Fruit fly (Drosophila melanogaster) S2 (cell line): ENCODE measurements around the gene CG11313.

Experiments used
- CG8478 ChIP-seq: fragments of >200 bp; optimal IDR thresholded peaks from 2 replicates; lab custom pipeline; 2018
- CTCF ChIP-seq, 2 experiments: fragments of >200 bp; optimal IDR thresholded peaks; 2 replicates each; lab custom pipeline; 2018

DNA sequence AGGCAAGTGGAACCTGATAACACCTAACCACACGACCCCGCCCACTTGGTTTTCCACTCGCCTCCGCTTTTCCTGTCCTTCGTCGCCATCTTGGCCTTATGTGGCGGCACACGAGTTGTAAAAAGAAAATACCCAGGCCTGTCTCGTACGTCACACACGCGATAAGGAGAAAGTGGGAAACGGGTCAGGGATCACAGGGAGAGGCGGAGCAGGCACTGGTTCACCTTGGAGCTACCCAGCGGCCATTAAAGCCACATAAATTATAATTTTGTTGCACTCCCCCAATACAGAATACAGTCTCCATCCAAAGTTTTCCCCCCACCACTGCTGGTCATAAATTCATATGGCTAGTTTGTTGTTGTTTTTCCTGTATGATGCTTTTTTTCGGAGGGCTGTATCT is 45.0 kb upstream of the CG11313 start:
- TF ChIP-seq CG8478 (no peak), CTCF (optimal IDR thresholded peaks at IDR 0.05; lab: Kevin White, UChicago) (no peak)
